Fruit fly (Drosophila melanogaster): ENCODE measurements around the gene CG14882.

DNA sequence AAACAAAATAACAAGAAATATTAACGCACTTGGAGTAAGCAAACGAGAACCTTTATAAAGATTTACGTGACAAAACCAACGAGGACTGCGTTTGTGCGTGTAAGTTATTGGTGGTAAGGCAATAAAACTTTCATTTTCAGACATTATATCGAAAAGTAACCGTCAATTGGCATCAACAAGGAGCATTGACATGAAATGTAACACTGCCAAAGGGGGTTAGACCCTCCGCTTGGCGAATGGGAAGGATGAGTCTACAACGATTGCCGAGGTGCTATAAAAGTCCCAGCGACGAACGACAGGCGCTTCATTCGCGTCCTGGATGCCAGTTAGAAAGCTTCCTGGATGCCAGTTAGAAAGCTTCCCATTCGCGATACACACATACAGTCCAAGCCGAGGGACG is 29.3 kb downstream of the CG14882 start, which contains the start of gene Gyc89Da:
- no peak for TF ChIP-seq fd85E (GFP tag; optimal IDR thresholded peaks at IDR 0.05)
- no peak for TF ChIP-seq lz (GFP tag; optimal IDR thresholded peaks at IDR 0.05)
- TF ChIP-seq eg (GFP tag; IDR thresholded peaks at IDR 0.05), result no peak
- TF ChIP-seq vri (GFP tag; optimal IDR thresholded peaks at IDR 0.05), result no peak
- no peak for TF ChIP-seq CG6276 (GFP tag; optimal IDR thresholded peaks at IDR 0.05)
- no peak for TF ChIP-seq dsx (GFP tag; optimal IDR thresholded peaks at IDR 0.05; ENCODE audit: poor library complexity, severe bottlenecking)
- TF ChIP-seq CG4318 (GFP tag; optimal IDR thresholded peaks at IDR 0.05), result no peak

Measured in whole organism, prepupa.